Fruit fly (Drosophila melanogaster) whole organism, embryonic: ENCODE measurements around the gene NT1.

Source experiments
- Bteb2 ChIP-seq: fragments of 200-800 bp; sonication (Bioruptor generic); optimal IDR thresholded peaks from 2 replicates; lab custom pipeline; 2016; ENCODE audit warnings: missing biosample characterization, missing genetic modification characterization
- CG10274 ChIP-seq: fragments of 200-800 bp; sonication (Bioruptor generic); optimal IDR thresholded peaks from 3 replicates; lab custom pipeline; 2017; ENCODE audit warnings: missing biosample characterization, mild to moderate bottlenecking, missing genetic modification characterization
- CG11085 ChIP-seq: fragments of 200-800 bp; sonication (Bioruptor generic); IDR thresholded peaks from 2 replicates; pipeline ENCODE4 v1.3.6; 2022; ENCODE audit warnings: missing biosample characterization, missing genetic modification characterization
- CG13287 ChIP-seq: fragments of 200-800 bp; sonication (Bioruptor generic); IDR thresholded peaks from 2 replicates; pipeline ENCODE4 v1.3.6; 2022; ENCODE audit warnings: missing biosample characterization, missing genetic modification characterization; ENCODE audit not compliant: partially characterized antibody
- CG13424 ChIP-seq: fragments of 200-800 bp; sonication (Bioruptor generic); optimal IDR thresholded peaks from 2 replicates; lab custom pipeline; 2019; ENCODE audit warnings: missing biosample characterization, mild to moderate bottlenecking, missing genetic modification characterization, moderate library complexity
- CG14050 ChIP-seq: fragments of 200-800 bp; sonication (Bioruptor generic); IDR thresholded peaks from 3 replicates; pipeline ENCODE4 v1.3.6; 2022; ENCODE audit warnings: missing biosample characterization, missing genetic modification characterization
- CG14441 ChIP-seq: fragments of 200-800 bp; sonication (Bioruptor generic); IDR thresholded peaks from 2 replicates; pipeline ENCODE4 v1.3.6; 2022; ENCODE audit warnings: missing biosample characterization, missing genetic modification characterization
- CG17328 ChIP-seq: fragments of 200-800 bp; sonication (Bioruptor generic); IDR thresholded peaks from 2 replicates; pipeline ENCODE4 v1.3.6; 2022; ENCODE audit warnings: missing biosample characterization, missing genetic modification characterization
- CG17359 ChIP-seq: fragments of 200-800 bp; sonication (Bioruptor generic); optimal IDR thresholded peaks from 3 replicates; lab custom pipeline; 2018; ENCODE audit warnings: missing biosample characterization, mild to moderate bottlenecking, missing genetic modification characterization, moderate library complexity
- CG2129 ChIP-seq: fragments of 200-800 bp; sonication (Bioruptor generic); IDR thresholded peaks from 2 replicates; pipeline ENCODE4 v1.3.6; 2022; ENCODE audit warnings: missing biosample characterization, missing genetic modification characterization; ENCODE audit not compliant: partially characterized antibody
- CG2199 ChIP-seq: fragments of 200-800 bp; sonication (Bioruptor generic); IDR thresholded peaks from 3 replicates; pipeline ENCODE4 v1.3.6; 2022; ENCODE audit warnings: missing biosample characterization, missing genetic modification characterization
- CG30020 ChIP-seq: fragments of 200-800 bp; optimal IDR thresholded peaks from 2 replicates; lab custom pipeline; 2019; ENCODE audit warnings: missing biosample characterization, mild to moderate bottlenecking, missing genetic modification characterization, moderate library complexity
- CG31224 ChIP-seq: fragments of 200-800 bp; sonication (Bioruptor generic); IDR thresholded peaks from 2 replicates; pipeline ENCODE4 v1.3.6; 2022; ENCODE audit warnings: missing biosample characterization, missing genetic modification characterization
- CG3838 ChIP-seq: fragments of 200-800 bp; sonication (Bioruptor generic); optimal IDR thresholded peaks from 3 replicates; lab custom pipeline; 2016; ENCODE audit warnings: missing biosample characterization, missing genetic modification characterization
- CG9609 ChIP-seq: fragments of 200-800 bp; sonication (Bioruptor generic); optimal IDR thresholded peaks from 3 replicates; lab custom pipeline; 2016; ENCODE audit warnings: missing biosample characterization, missing genetic modification characterization
- CoRest ChIP-seq: fragments of 200-800 bp; sonication (Bioruptor generic); optimal IDR thresholded peaks from 3 replicates; lab custom pipeline; 2018; ENCODE audit warnings: missing biosample characterization, mild to moderate bottlenecking, missing genetic modification characterization, moderate library complexity
- D19B ChIP-seq: fragments of 200-800 bp; sonication (Bioruptor generic); optimal IDR thresholded peaks from 2 replicates; lab custom pipeline; 2017; ENCODE audit warnings: missing biosample characterization, mild to moderate bottlenecking, missing genetic modification characterization
- Dek ChIP-seq: fragments of 200-800 bp; sonication (Bioruptor generic); optimal IDR thresholded peaks from 3 replicates; lab custom pipeline; 2019; ENCODE audit warnings: missing biosample characterization, mild to moderate bottlenecking, missing genetic modification characterization, moderate library complexity
- Ets97D ChIP-seq: fragments of 200-800 bp; sonication (Bioruptor generic); optimal IDR thresholded peaks from 3 replicates; lab custom pipeline; 2016; ENCODE audit warnings: missing biosample characterization, missing genetic modification characterization
- Fer1 ChIP-seq: fragments of 200-800 bp; sonication (Bioruptor generic); optimal IDR thresholded peaks from 2 replicates; lab custom pipeline; 2017; ENCODE audit warnings: missing biosample characterization, mild to moderate bottlenecking, missing genetic modification characterization
- Hmr ChIP-seq: fragments of 200-800 bp; sonication (Bioruptor generic); optimal IDR thresholded peaks from 3 replicates; lab custom pipeline; 2017; ENCODE audit warnings: mild to moderate bottlenecking, missing biosample characterization, missing genetic modification reagents, missing genetic modification characterization
- Hr3 ChIP-seq: fragments of 200-800 bp; sonication (Bioruptor generic); optimal IDR thresholded peaks from 3 replicates; lab custom pipeline; 2016; ENCODE audit warnings: missing biosample characterization, missing genetic modification characterization
- Hr78 ChIP-seq, 2 experiments: fragments of 200-800 bp in 1 of 2; fragments of >200 bp in 1 of 2; sonication (Bioruptor generic) in 1 of 2; optimal IDR thresholded peaks; 2 replicates each; lab custom pipeline; 2017 to 2019; ENCODE audit warnings: missing biosample characterization in 2 of 2, missing genetic modification characterization in 2 of 2, mild to moderate bottlenecking in 1 of 2, moderate library complexity in 1 of 2
- NFAT ChIP-seq: fragments of 200-800 bp; sonication (Bioruptor generic); IDR thresholded peaks from 2 replicates; pipeline ENCODE4 v1.3.6; 2022; ENCODE audit warnings: missing biosample characterization, missing genetic modification characterization
- Opbp ChIP-seq: fragments of 200-800 bp; sonication (Bioruptor generic); IDR thresholded peaks from 3 replicates; pipeline ENCODE4 v1.3.6; 2022; ENCODE audit warnings: missing biosample characterization, missing genetic modification characterization; ENCODE audit not compliant: partially characterized antibody
- Optix ChIP-seq: fragments of 200-800 bp; sonication (Bioruptor generic); IDR thresholded peaks from 3 replicates; pipeline ENCODE4 v1.3.6; 2022; ENCODE audit warnings: missing biosample characterization, missing genetic modification characterization
- Six4 ChIP-seq: fragments of 200-800 bp; sonication (Bioruptor generic); optimal IDR thresholded peaks from 2 replicates; lab custom pipeline; 2016; ENCODE audit warnings: missing biosample characterization, missing genetic modification characterization
- Spps ChIP-seq: fragments of 200-800 bp; sonication (Bioruptor generic); optimal IDR thresholded peaks from 2 replicates; lab custom pipeline; 2018; ENCODE audit warnings: missing biosample characterization, mild to moderate bottlenecking, missing genetic modification characterization
- Stat92E ChIP-seq, 3 experiments: fragments of >200 bp in 2 of 3; fragments of 200-800 bp in 1 of 3; sonication (Bioruptor generic) in 1 of 3; optimal IDR thresholded peaks; 2 replicates each; lab custom pipeline; 2017 to 2019; ENCODE audit warnings: missing biosample characterization in 3 of 3, missing genetic modification characterization in 3 of 3, mild to moderate bottlenecking in 1 of 3, moderate library complexity in 1 of 3
- Trl ChIP-seq, 3 experiments: fragments of >200 bp in 2 of 3; fragments of 200-800 bp in 1 of 3; sonication (Bioruptor generic) in 1 of 3; optimal IDR thresholded peaks; 2 replicates in 1 of 3; 3 replicates in 2 of 3; lab custom pipeline; 2016 to 2017; ENCODE audit warnings: missing biosample characterization in 1 of 3, missing genetic modification characterization in 1 of 3
- amos ChIP-seq: fragments of 200-800 bp; sonication (Bioruptor generic); IDR thresholded peaks from 2 replicates; pipeline ENCODE4 v1.3.6; 2022; ENCODE audit warnings: missing biosample characterization, missing genetic modification characterization; ENCODE audit not compliant: partially characterized antibody
- ara ChIP-seq: fragments of 200-800 bp; sonication (Bioruptor generic); IDR thresholded peaks from 2 replicates; pipeline ENCODE4 v1.3.6; 2022; ENCODE audit warnings: missing biosample characterization, missing genetic modification characterization
- br ChIP-seq: fragments of >200 bp; optimal IDR thresholded peaks from 2 replicates; lab custom pipeline; 2017
- chinmo ChIP-seq: fragments of 200-800 bp; sonication (Bioruptor generic); IDR thresholded peaks from 4 replicates; pipeline ENCODE4 v1.3.6; 2022; ENCODE audit warnings: missing biosample characterization, missing genetic modification characterization; ENCODE audit not compliant: partially characterized antibody
- crp ChIP-seq, 2 experiments: fragments of 200-800 bp; sonication (Bioruptor generic); optimal IDR thresholded peaks; 2 replicates in 1 of 2; 3 replicates in 1 of 2; lab custom pipeline; 2017; ENCODE audit warnings: missing biosample characterization in 2 of 2, missing genetic modification characterization in 2 of 2, mild to moderate bottlenecking in 1 of 2, moderate library complexity in 1 of 2
- emc ChIP-seq: fragments of 200-800 bp; sonication (Bioruptor generic); optimal IDR thresholded peaks from 2 replicates; lab custom pipeline; 2016; ENCODE audit warnings: missing biosample characterization, missing genetic modification characterization
- jigr1 ChIP-seq: fragments of 200-800 bp; sonication (Bioruptor generic); IDR thresholded peaks from 3 replicates; pipeline ENCODE4 v1.3.6; 2022; ENCODE audit warnings: missing biosample characterization, missing genetic modification characterization
- kah ChIP-seq: fragments of 200-800 bp; sonication (Bioruptor generic); optimal IDR thresholded peaks from 2 replicates; lab custom pipeline; 2018; ENCODE audit warnings: missing biosample characterization, mild to moderate bottlenecking, missing genetic modification characterization
- knrl ChIP-seq: fragments of 200-800 bp; sonication (Bioruptor generic); IDR thresholded peaks from 3 replicates; pipeline ENCODE4 v1.3.6; 2022; ENCODE audit warnings: missing biosample characterization, missing genetic modification characterization; ENCODE audit not compliant: partially characterized antibody
- lmd ChIP-seq: fragments of 200-800 bp; sonication (Bioruptor generic); IDR thresholded peaks from 2 replicates; pipeline ENCODE4 v1.3.6; 2022; ENCODE audit warnings: missing biosample characterization, missing genetic modification characterization
- lola ChIP-seq, 3 experiments: fragments of >200 bp in 2 of 3; fragments of 200-800 bp in 1 of 3; sonication (Bioruptor generic) in 1 of 3; optimal IDR thresholded peaks; 2 replicates each; lab custom pipeline; 2017 to 2019; ENCODE audit warnings: missing biosample characterization in 3 of 3, missing genetic modification characterization in 3 of 3, mild to moderate bottlenecking in 1 of 3, moderate library complexity in 1 of 3
- oc ChIP-seq: fragments of 200-800 bp; sonication (Bioruptor generic); optimal IDR thresholded peaks from 2 replicates; lab custom pipeline; 2018; ENCODE audit warnings: missing biosample characterization, mild to moderate bottlenecking, missing genetic modification characterization, moderate library complexity
- pan ChIP-seq, 4 experiments: fragments of >200 bp in 3 of 4; fragments of 200-800 bp in 1 of 4; sonication (Bioruptor generic) in 1 of 4; optimal IDR thresholded peaks in 3 of 4; IDR thresholded peaks in 1 of 4; 2 replicates each; pipeline versions ENCODE4 v1.3.6 to Lab custom; 2017 to 2022; ENCODE audit warnings: missing biosample characterization in 2 of 4, missing genetic modification characterization in 2 of 4, mixed read lengths in 1 of 4
- pb ChIP-seq: fragments of 200-800 bp; sonication (Bioruptor generic); optimal IDR thresholded peaks from 3 replicates; lab custom pipeline; 2016; ENCODE audit warnings: missing biosample characterization, missing genetic modification characterization
- repo ChIP-seq: fragments of 200-800 bp; sonication (Bioruptor generic); optimal IDR thresholded peaks from 2 replicates; lab custom pipeline; 2016; ENCODE audit warnings: missing biosample characterization, missing genetic modification characterization
- salm ChIP-seq: fragments of 200-800 bp; sonication (Bioruptor generic); optimal IDR thresholded peaks from 2 replicates; lab custom pipeline; 2018; ENCODE audit warnings: missing biosample characterization, mild to moderate bottlenecking, missing genetic modification characterization
- sc ChIP-seq, 3 experiments: fragments of >200 bp in 2 of 3; fragments of 200-800 bp in 1 of 3; sonication (Bioruptor generic) in 1 of 3; optimal IDR thresholded peaks; 2 replicates in 2 of 3; 3 replicates in 1 of 3; lab custom pipeline; 2017; ENCODE audit warnings: mild to moderate bottlenecking in 1 of 3, missing biosample characterization in 1 of 3, missing genetic modification characterization in 1 of 3, missing genetic modification reagents in 1 of 3
- wor ChIP-seq: fragments of 200-800 bp; sonication (Bioruptor generic); IDR thresholded peaks from 2 replicates; pipeline ENCODE4 v1.3.6; 2022; ENCODE audit warnings: missing biosample characterization, missing genetic modification characterization

NT1 gene

DNA sequence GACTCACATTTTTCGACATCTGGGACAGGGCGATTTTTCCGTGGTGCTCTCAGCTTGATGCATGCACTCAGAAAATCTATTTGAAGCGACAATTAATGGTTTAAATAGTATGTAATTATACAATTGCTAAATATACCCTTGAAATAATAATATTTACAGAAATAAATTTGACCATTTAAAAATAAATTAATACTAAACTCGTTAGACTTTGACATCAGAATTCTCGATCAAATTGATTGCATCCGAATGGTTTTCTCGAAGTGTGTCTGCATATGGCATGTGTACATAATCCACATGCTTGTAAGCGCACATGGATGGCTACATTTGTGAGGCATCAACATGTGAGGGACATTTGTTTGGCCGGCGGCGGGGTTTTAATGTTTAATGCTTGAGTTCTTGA lies 38.4 kb upstream of the NT1 start (continued):
- TF ChIP-seq CG30020 (tag; lab: Kevin White, UChicago), result peak; percentile 2
- TF ChIP-seq CG10274 (GFP tag; lab: Kevin White, UChicago), result no peak
- no peak for TF ChIP-seq Optix (GFP tag; lab: Robert Waterston, UW)
- no peak for TF ChIP-seq Bteb2 (GFP tag; lab: Kevin White, UChicago)
- TF ChIP-seq Dek, result no peak
- TF ChIP-seq Hr3 (GFP tag; lab: Kevin White, UChicago), result peak; percentile 47
- TF ChIP-seq CG17328, result peak; percentile 72
- TF ChIP-seq Stat92E (GFP tag; optimal IDR thresholded peaks at IDR 0.05; lab: Kevin White, UChicago), result peak in 1 of 3 experiments; percentile 38
- TF ChIP-seq CoRest (tag; lab: Kevin White, UChicago), result peak; percentile 69
- no peak for TF ChIP-seq sc (optimal IDR thresholded peaks at IDR 0.05; lab: Kevin White, UChicago)
- peak; percentile 36 for TF ChIP-seq sc (GFP tag; optimal IDR thresholded peaks at IDR 0.05; lab: Kevin White, UChicago)
- peak in 1 of 3 experiments; percentile 86 for TF ChIP-seq lola (GFP tag; optimal IDR thresholded peaks at IDR 0.05; lab: Kevin White, UChicago)
- peak; percentile 15 for TF ChIP-seq kah (GFP tag; lab: Kevin White, UChicago)
- TF ChIP-seq chinmo (GFP tag; lab: Robert Waterston, UW), result no peak
- no peak for TF ChIP-seq knrl (GFP tag; lab: Robert Waterston, UW)
- peak; percentile 41 for TF ChIP-seq oc (tag; lab: Kevin White, UChicago)
- no peak for TF ChIP-seq Fer1 (GFP tag; lab: Kevin White, UChicago)
- TF ChIP-seq CG2199, result no peak
- no peak for TF ChIP-seq CG14050 (GFP tag; lab: Robert Waterston, UW)
- no peak for TF ChIP-seq crp (GFP tag; optimal IDR thresholded peaks at IDR 0.05; lab: Kevin White, UChicago)
- no peak for TF ChIP-seq Hmr
- no peak for TF ChIP-seq CG11085
- TF ChIP-seq repo, result no peak
- no peak for TF ChIP-seq D19B
- peak; percentile 74 for TF ChIP-seq Spps (tag; lab: Kevin White, UChicago)
- no peak for TF ChIP-seq jigr1
- peak; percentile 86 for TF ChIP-seq ara (GFP tag; lab: Robert Waterston, UW)
- no peak for TF ChIP-seq CG9609 (GFP tag; lab: Kevin White, UChicago)
- peak; percentile 66 for TF ChIP-seq lmd (GFP tag; lab: Robert Waterston, UW)
- peak; percentile 62 for TF ChIP-seq CG17359 (tag; lab: Kevin White, UChicago)
- TF ChIP-seq CG14441 (GFP tag; lab: Robert Waterston, UW), result no peak
- TF ChIP-seq CG2129 (GFP tag; lab: Robert Waterston, UW), result no peak
- TF ChIP-seq CG3838, result peak; percentile 3
- TF ChIP-seq amos, result no peak
- TF ChIP-seq NFAT (GFP tag; lab: Robert Waterston, UW), result no peak
- TF ChIP-seq wor (GFP tag; lab: Robert Waterston, UW), result peak; percentile 30; the same call in 1 of the 2 replicates
- no peak for TF ChIP-seq emc (GFP tag; lab: Kevin White, UChicago)
- peak; percentile 54 for TF ChIP-seq CG13424 (tag; lab: Kevin White, UChicago)
- TF ChIP-seq br (lab: Kevin White, UChicago), result no peak
- no peak for TF ChIP-seq Ets97D (GFP tag; lab: Kevin White, UChicago)
- TF ChIP-seq Trl (optimal IDR thresholded peaks at IDR 0.05; lab: Kevin White, UChicago), result no peak
- TF ChIP-seq Trl (GFP tag; optimal IDR thresholded peaks at IDR 0.05; lab: Kevin White, UChicago), result no peak
- TF ChIP-seq CG31224 (GFP tag; lab: Robert Waterston, UW), result no peak
- no peak for TF ChIP-seq CG13287 (GFP tag; lab: Robert Waterston, UW)
- no peak for TF ChIP-seq pb (GFP tag; lab: Kevin White, UChicago)
- TF ChIP-seq Opbp (GFP tag; lab: Robert Waterston, UW), result no peak
- TF ChIP-seq pan (optimal IDR thresholded peaks at IDR 0.05; lab: Kevin White, UChicago), result no peak
- TF ChIP-seq pan (GFP tag; optimal IDR thresholded peaks at IDR 0.05 in 1 of 2, IDR thresholded peaks at IDR 0.05 in 1 of 2), result peak in 1 of 2 experiments; percentile 52
- peak in 1 of 2 experiments; percentile 25 for TF ChIP-seq Hr78 (GFP tag; optimal IDR thresholded peaks at IDR 0.05; lab: Kevin White, UChicago)
- TF ChIP-seq salm (tag; lab: Kevin White, UChicago), result no peak
- TF ChIP-seq Six4 (GFP tag; lab: Kevin White, UChicago), result peak; percentile 57
